Worm (Caenorhabditis elegans): ENCODE measurements around the gene lgc-56.

DNA sequence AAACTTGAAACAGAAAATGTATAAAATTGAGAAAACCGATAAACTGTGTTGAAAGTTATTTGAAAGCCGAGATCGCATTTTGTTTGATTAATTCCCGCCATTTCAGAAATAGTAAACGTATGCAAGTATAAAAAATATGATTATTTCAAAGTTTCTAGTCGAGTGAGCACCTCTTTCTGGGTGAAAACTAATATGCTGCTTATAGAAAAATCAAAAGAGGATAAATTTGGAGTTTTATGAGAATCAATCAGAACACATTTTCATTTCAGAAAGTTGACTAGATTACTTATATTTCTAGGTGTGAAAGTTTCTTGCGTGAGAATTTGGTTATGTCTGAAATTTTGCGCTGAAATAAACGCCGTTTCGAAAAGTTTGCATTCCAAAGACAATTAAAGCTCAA is 27.3 kb downstream of the lgc-56 start, which contains the start of gene srb-13:
- no peak for TF ChIP-seq C08G9.2 (tag; optimal IDR thresholded peaks at IDR 0.05)
- TF ChIP-seq eyg-1 (tag; optimal IDR thresholded peaks at IDR 0.05): no peak
- TF ChIP-seq unc-55 (GFP tag; optimal IDR thresholded peaks at IDR 0.05): no peak
- no peak for TF ChIP-seq fkh-10 (GFP tag; optimal IDR thresholded peaks at IDR 0.05)
- no peak for TF ChIP-seq dve-1 (tag; optimal IDR thresholded peaks at IDR 0.05)
- no peak for TF ChIP-seq pax-1 (tag; optimal IDR thresholded peaks at IDR 0.05)
- no peak for TF ChIP-seq ceh-31 (tag; optimal IDR thresholded peaks at IDR 0.05)
- no peak for TF ChIP-seq nhr-11 (tag; optimal IDR thresholded peaks at IDR 0.05)
- no peak for TF ChIP-seq pros-1 (tag; optimal IDR thresholded peaks at IDR 0.05)
- no peak for TF ChIP-seq nfya-1 (tag; optimal IDR thresholded peaks at IDR 0.05)
- TF ChIP-seq C38D4.7 (GFP tag; optimal IDR thresholded peaks at IDR 0.05): no peak

All from whole organism, late embryonic.